Worm (Caenorhabditis elegans) whole organism, L2 larva: ENCODE results near the gene ZK795.3.

Experiments
- C34F6.9 ChIP-seq: fragments of 150-350 bp; optimal IDR thresholded peaks from 2 replicates; lab custom pipeline; 2014; ENCODE audit warnings: missing biosample characterization, missing genetic modification characterization
- F13H6.1 ChIP-seq: sonication (generic microtip); optimal IDR thresholded peaks from 2 replicates; lab custom pipeline; 2016; ENCODE audit warnings: missing genetic modification characterization, missing compliant biosample characterization
- R02D3.7 ChIP-seq: fragments of 150-350 bp; optimal IDR thresholded peaks from 2 replicates; lab custom pipeline; 2014; ENCODE audit warnings: missing biosample characterization, missing genetic modification characterization
- Y55F3AM.14 ChIP-seq: fragments of 200-800 bp; sonication (Bioruptor generic); optimal IDR thresholded peaks from 2 replicates; lab custom pipeline; 2018; ENCODE audit warnings: mild to moderate bottlenecking, missing genetic modification characterization, missing compliant biosample characterization
- ZK546.5 ChIP-seq: sonication (generic microtip); optimal IDR thresholded peaks from 2 replicates; lab custom pipeline; 2017; ENCODE audit warnings: missing biosample characterization, missing genetic modification characterization
- aly-2 ChIP-seq: fragments of 150-350 bp; optimal IDR thresholded peaks from 2 replicates; lab custom pipeline; 2014; ENCODE audit warnings: missing biosample characterization, missing genetic modification characterization
- ama-1 ChIP-seq: fragments of 150-350 bp; optimal IDR thresholded peaks from 2 replicates; lab custom pipeline; 2018; ENCODE audit warnings: inconsistent platforms
- ceh-16 ChIP-seq: fragments of 150-350 bp; optimal IDR thresholded peaks from 2 replicates; lab custom pipeline; 2014; ENCODE audit warnings: missing biosample characterization, missing genetic modification characterization
- crh-2 ChIP-seq: sonication (generic microtip); optimal IDR thresholded peaks from 2 replicates; lab custom pipeline; 2017; ENCODE audit warnings: missing biosample characterization, missing genetic modification characterization
- dmd-4 ChIP-seq: sonication (generic microtip); optimal IDR thresholded peaks from 2 replicates; lab custom pipeline; 2017; ENCODE audit warnings: missing biosample characterization, missing genetic modification characterization
- egl-27 ChIP-seq: sonication (generic microtip); optimal IDR thresholded peaks from 3 replicates; lab custom pipeline; 2017; ENCODE audit warnings: missing biosample characterization, missing genetic modification reagents, missing genetic modification characterization
- elt-1 ChIP-seq: fragments of 150-350 bp; optimal IDR thresholded peaks from 2 replicates; lab custom pipeline; 2014; ENCODE audit warnings: missing biosample characterization, missing genetic modification characterization
- fos-1 ChIP-seq: fragments of 150-350 bp; optimal IDR thresholded peaks from 2 replicates; lab custom pipeline; 2014; ENCODE audit warnings: missing biosample characterization, missing genetic modification characterization
- gmeb-1 ChIP-seq: fragments of 150-350 bp; optimal IDR thresholded peaks from 2 replicates; lab custom pipeline; 2014; ENCODE audit warnings: missing biosample characterization, missing genetic modification characterization
- lin-11 ChIP-seq: fragments of 150-350 bp; sonication (generic microtip); optimal IDR thresholded peaks from 2 replicates; lab custom pipeline; 2014; ENCODE audit warnings: missing biosample characterization, missing genetic modification characterization, inconsistent platforms, mixed read lengths
- lin-13 ChIP-seq: fragments of 150-350 bp; optimal IDR thresholded peaks from 2 replicates; lab custom pipeline; 2014; ENCODE audit warnings: missing biosample characterization, missing genetic modification reagents, missing genetic modification characterization
- lsy-2 ChIP-seq, 2 experiments: fragments of 150-350 bp in 1 of 2; sonication (generic microtip) in 1 of 2; optimal IDR thresholded peaks; 2 replicates each; lab custom pipeline; 2014 to 2017; ENCODE audit warnings: missing biosample characterization in 2 of 2, missing genetic modification characterization in 2 of 2
- mab-5 ChIP-seq: fragments of 150-350 bp; optimal IDR thresholded peaks from 2 replicates; lab custom pipeline; 2014; ENCODE audit warnings: missing biosample characterization, missing genetic modification characterization
- mbf-1 ChIP-seq: sonication (generic microtip); optimal IDR thresholded peaks from 2 replicates; lab custom pipeline; 2017; ENCODE audit warnings: missing biosample characterization, missing genetic modification characterization
- mdl-1 ChIP-seq, 2 experiments: fragments of 150-350 bp in 1 of 2; sonication (generic microtip) in 1 of 2; optimal IDR thresholded peaks; 2 replicates each; lab custom pipeline; 2017; ENCODE audit warnings: missing biosample characterization in 2 of 2, missing genetic modification characterization in 2 of 2
- nhr-11 ChIP-seq: fragments of 150-350 bp; optimal IDR thresholded peaks from 2 replicates; lab custom pipeline; 2014; ENCODE audit warnings: missing biosample characterization, missing genetic modification characterization
- nhr-12 ChIP-seq: fragments of 150-350 bp; optimal IDR thresholded peaks from 2 replicates; lab custom pipeline; 2014; ENCODE audit warnings: missing biosample characterization, missing genetic modification characterization
- nhr-129 ChIP-seq: fragments of 150-350 bp; optimal IDR thresholded peaks from 2 replicates; lab custom pipeline; 2014; ENCODE audit warnings: missing biosample characterization, missing genetic modification characterization
- nhr-21 ChIP-seq: fragments of 150-350 bp; optimal IDR thresholded peaks from 2 replicates; lab custom pipeline; 2014; ENCODE audit warnings: missing biosample characterization, missing genetic modification characterization
- nhr-23 ChIP-seq: fragments of 150-350 bp; optimal IDR thresholded peaks from 2 replicates; lab custom pipeline; 2014; ENCODE audit warnings: missing biosample characterization, missing genetic modification reagents, missing genetic modification characterization
- nhr-6 ChIP-seq: fragments of 150-350 bp; optimal IDR thresholded peaks from 2 replicates; lab custom pipeline; 2014; ENCODE audit warnings: missing biosample characterization, missing genetic modification characterization
- skn-1 ChIP-seq: sonication (generic microtip); optimal IDR thresholded peaks from 2 replicates; lab custom pipeline; 2017; ENCODE audit warnings: missing biosample characterization, missing genetic modification characterization
- sma-3 ChIP-seq: sonication (generic microtip); optimal IDR thresholded peaks from 2 replicates; lab custom pipeline; 2016; ENCODE audit warnings: missing genetic modification reagents, missing genetic modification characterization, missing compliant biosample characterization
- sma-9 ChIP-seq, 2 experiments: fragments of 150-350 bp in 1 of 2; sonication (generic microtip) in 1 of 2; optimal IDR thresholded peaks; 2 replicates each; lab custom pipeline; 2014 to 2016; ENCODE audit warnings: missing genetic modification characterization in 2 of 2, mild to moderate bottlenecking in 1 of 2, missing biosample characterization in 1 of 2, missing compliant biosample characterization in 1 of 2, missing genetic modification reagents in 1 of 2, moderate library complexity in 1 of 2
- unc-39 ChIP-seq: fragments of 150-350 bp; optimal IDR thresholded peaks from 2 replicates; lab custom pipeline; 2014; ENCODE audit warnings: missing biosample characterization, missing genetic modification characterization
- unc-55 ChIP-seq: fragments of 150-350 bp; sonication (generic microtip); optimal IDR thresholded peaks from 3 replicates; lab custom pipeline; 2014; ENCODE audit warnings: missing biosample characterization, missing genetic modification reagents, missing genetic modification characterization
- unc-62 ChIP-seq: fragments of 150-350 bp; optimal IDR thresholded peaks from 2 replicates; lab custom pipeline; 2014; ENCODE audit warnings: missing biosample characterization, missing genetic modification reagents, missing genetic modification characterization
- zag-1 ChIP-seq: fragments of 150-350 bp; optimal IDR thresholded peaks from 2 replicates; lab custom pipeline; 2014; ENCODE audit warnings: missing biosample characterization, missing genetic modification characterization
- ztf-11 ChIP-seq: sonication (generic microtip); optimal IDR thresholded peaks from 2 replicates; lab custom pipeline; 2017; ENCODE audit warnings: missing biosample characterization, missing genetic modification characterization

ZK795.3 gene

DNA sequence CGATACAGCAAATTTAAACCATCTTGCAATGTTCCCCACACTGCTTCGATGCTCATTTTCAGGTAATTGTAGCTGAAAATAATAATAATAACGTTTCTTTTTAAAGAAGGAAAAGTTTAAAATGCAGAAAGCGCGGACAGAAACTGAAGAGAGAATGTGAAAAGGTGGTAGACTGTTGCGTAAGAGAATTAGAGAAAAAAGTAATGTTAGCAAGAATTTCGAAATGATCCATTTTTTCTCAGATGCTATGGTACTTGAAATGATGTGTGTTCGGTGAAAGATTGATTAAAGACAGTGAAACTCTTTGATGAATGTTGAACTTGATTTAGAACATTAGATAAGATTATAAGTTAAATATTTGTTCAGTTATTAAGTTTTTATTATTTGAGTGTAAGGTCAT, 31.2 kb downstream of the ZK795.3 start, which contains the start of gene cul-6:
Gene cul-6 (minus strand): TSS at position 79 of the 400 bp plus-strand sequence.
- no peak for TF ChIP-seq sma-9 (GFP tag; optimal IDR thresholded peaks at IDR 0.05; lab: Kevin White, UChicago)
- no peak for TF ChIP-seq sma-9 (tag; optimal IDR thresholded peaks at IDR 0.05; lab: Kevin White, UChicago)
- peak; percentile 27 for TF ChIP-seq unc-55 (GFP tag; lab: Kevin White, UChicago)
- no peak for TF ChIP-seq ZK546.5 (tag; lab: Kevin White, UChicago)
- no peak for TF ChIP-seq ceh-16 (tag; lab: Kevin White, UChicago)

DNA sequence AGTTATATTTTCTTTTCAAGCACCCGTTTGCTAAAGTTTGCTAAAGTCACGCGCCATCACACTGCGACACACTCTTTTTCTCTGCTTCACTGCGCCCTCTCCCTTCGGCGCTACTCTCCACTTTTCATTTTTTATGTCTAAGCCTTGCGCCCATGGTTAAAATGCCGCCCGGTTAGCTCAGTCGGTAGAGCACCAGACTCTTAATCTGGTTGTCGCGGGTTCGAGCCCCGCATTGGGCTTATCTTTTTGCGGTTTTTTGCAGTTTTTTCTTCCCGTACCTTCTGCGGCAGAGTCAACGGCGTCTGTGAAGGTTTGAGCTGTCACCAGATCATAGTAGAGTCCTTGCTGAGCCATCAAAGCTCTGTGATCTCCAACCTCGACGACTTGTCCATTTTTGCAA, 35.4 kb downstream of the ZK795.3 start:
- TF ChIP-seq nhr-129 (tag; lab: Kevin White, UChicago) (peak; percentile 81), ama-1 (lab: Kevin White, UChicago) (no peak), mab-5 (tag; lab: Kevin White, UChicago) (peak; percentile 45), nhr-11 (no peak), gmeb-1 (tag; lab: Kevin White, UChicago) (peak; percentile 68), lin-13 (GFP tag; lab: Kevin White, UChicago) (peak; percentile 38), nhr-6 (tag; lab: Kevin White, UChicago) (no peak), egl-27 (tag; lab: Kevin White, UChicago) (peak; percentile 28), zag-1 (peak; percentile 60), ztf-11 (tag; lab: Kevin White, UChicago) (no peak), lsy-2 (tag; optimal IDR thresholded peaks at IDR 0.05; lab: Kevin White, UChicago) (peak; percentile 57 to 75), crh-2 (peak; percentile 57), C34F6.9 (tag; lab: Kevin White, UChicago) (peak; percentile 77), nhr-12 (no peak), nhr-21 (tag; lab: Kevin White, UChicago) (peak; percentile 32), mdl-1 (tag; optimal IDR thresholded peaks at IDR 0.05; lab: Kevin White, UChicago) (peak in 1 of 2 experiments; percentile 52), lin-11 (tag; lab: Kevin White, UChicago) (peak; percentile 72), elt-1 (tag; lab: Kevin White, UChicago) (no peak), dmd-4 (tag; lab: Kevin White, UChicago) (no peak), Y55F3AM.14 (GFP tag; lab: Kevin White, UChicago) (peak; percentile 64), sma-3 (peak; percentile 59), unc-55 (GFP tag; lab: Kevin White, UChicago) (peak; percentile 77), fos-1 (tag; lab: Kevin White, UChicago) (peak; percentile 50), sma-9 (GFP tag; optimal IDR thresholded peaks at IDR 0.05; lab: Kevin White, UChicago) (peak; percentile 70), sma-9 (tag; optimal IDR thresholded peaks at IDR 0.05; lab: Kevin White, UChicago) (no peak), skn-1 (tag; lab: Kevin White, UChicago) (no peak), F13H6.1 (tag; lab: Kevin White, UChicago) (peak; percentile 66)
- TF ChIP-seq, all 48 proteins: peak for 18

DNA sequence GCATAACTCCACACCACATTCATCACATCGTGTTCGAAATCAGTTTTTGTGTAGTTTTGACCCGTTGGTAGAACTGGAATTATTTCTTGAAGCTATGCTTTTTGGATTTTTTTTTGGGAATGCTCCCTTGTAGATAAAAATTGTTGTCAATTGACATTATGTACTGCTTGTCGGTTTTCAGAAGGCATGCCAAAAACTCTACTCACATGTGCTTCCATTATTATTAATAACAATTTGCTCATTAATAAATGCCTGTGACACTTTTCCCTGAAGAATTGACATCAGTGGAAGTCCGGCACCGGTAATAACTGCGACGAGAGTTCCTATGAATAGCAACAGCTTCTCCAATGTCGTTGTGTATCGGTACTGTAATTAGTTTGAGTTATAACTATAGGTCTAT, 37.8 kb downstream of the ZK795.3 start:
- TF ChIP-seq nhr-23 (tag; lab: Kevin White, UChicago) (no peak), crh-2 (no peak), nhr-12 (no peak), mdl-1 (tag; optimal IDR thresholded peaks at IDR 0.05; lab: Kevin White, UChicago) (no peak), R02D3.7 (tag; lab: Kevin White, UChicago) (no peak), unc-39 (no peak), fos-1 (tag; lab: Kevin White, UChicago) (no peak), zag-1 (no peak), C34F6.9 (tag; lab: Kevin White, UChicago) (no peak), lin-13 (GFP tag; lab: Kevin White, UChicago) (no peak), dmd-4 (tag; lab: Kevin White, UChicago) (no peak), unc-62 (no peak), gmeb-1 (tag; lab: Kevin White, UChicago) (no peak), sma-3 (no peak), mbf-1 (no peak), ZK546.5 (tag; lab: Kevin White, UChicago) (no peak), aly-2 (tag; lab: Kevin White, UChicago) (no peak)

DNA sequence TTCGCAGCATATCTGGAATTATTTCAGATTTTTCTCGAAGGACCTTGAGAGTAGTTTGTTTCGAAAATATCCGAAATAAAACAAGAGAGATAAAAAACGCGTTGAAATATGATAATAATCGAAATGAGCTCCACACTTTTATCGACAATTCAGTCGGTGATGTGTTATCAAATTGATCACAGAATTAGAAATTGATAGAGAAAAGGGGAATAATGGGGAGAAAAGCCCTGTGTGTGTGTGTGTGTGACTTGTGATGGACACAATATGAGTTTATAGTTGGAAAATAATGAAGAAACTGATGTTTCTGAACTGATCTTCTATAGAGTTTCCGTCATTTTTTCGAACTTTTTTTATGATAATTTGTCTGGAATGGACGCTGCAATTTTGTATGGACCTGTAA, 40.0 kb downstream of the ZK795.3 start, which contains the start of gene pgp-1:
Gene pgp-1 (minus strand): TSS at position 12 of the 400 bp plus-strand sequence.
- TF ChIP-seq ama-1 (lab: Kevin White, UChicago) (no peak), crh-2 (peak; percentile 38), fos-1 (tag; lab: Kevin White, UChicago) (peak; percentile 91), ceh-16 (tag; lab: Kevin White, UChicago) (no peak), mdl-1 (tag; optimal IDR thresholded peaks at IDR 0.05; lab: Kevin White, UChicago) (no peak), mbf-1 (no peak), nhr-11 (no peak), unc-39 (no peak), lin-13 (GFP tag; lab: Kevin White, UChicago) (no peak), unc-62 (no peak), unc-55 (GFP tag; lab: Kevin White, UChicago) (no peak), ZK546.5 (tag; lab: Kevin White, UChicago) (no peak), gmeb-1 (tag; lab: Kevin White, UChicago) (no peak), Y55F3AM.14 (GFP tag; lab: Kevin White, UChicago) (no peak), sma-9 (GFP tag; optimal IDR thresholded peaks at IDR 0.05; lab: Kevin White, UChicago) (peak; percentile 83), sma-9 (tag; optimal IDR thresholded peaks at IDR 0.05; lab: Kevin White, UChicago) (no peak)
